Worm (Caenorhabditis elegans) whole organism, L2 larva: Measurements from ENCODE around the gene gtf-2H2C.
A peak's percentile ranks its signal among the peaks of the same experiment; 100 is the strongest.

Experiments
- C34F6.9 ChIP-seq: fragments of 150-350 bp; optimal IDR thresholded peaks from 2 replicates; lab custom pipeline; 2014; ENCODE audit warnings: missing biosample characterization, missing genetic modification characterization
- F13H6.1 ChIP-seq: sonication (generic microtip); optimal IDR thresholded peaks from 2 replicates; lab custom pipeline; 2016; ENCODE audit warnings: missing genetic modification characterization, missing compliant biosample characterization
- R02D3.7 ChIP-seq: fragments of 150-350 bp; optimal IDR thresholded peaks from 2 replicates; lab custom pipeline; 2014; ENCODE audit warnings: missing biosample characterization, missing genetic modification characterization
- Y55F3AM.14 ChIP-seq: fragments of 200-800 bp; sonication (Bioruptor generic); optimal IDR thresholded peaks from 2 replicates; lab custom pipeline; 2018; ENCODE audit warnings: mild to moderate bottlenecking, missing genetic modification characterization, missing compliant biosample characterization
- ZK546.5 ChIP-seq: sonication (generic microtip); optimal IDR thresholded peaks from 2 replicates; lab custom pipeline; 2017; ENCODE audit warnings: missing biosample characterization, missing genetic modification characterization
- alr-1 ChIP-seq: fragments of 150-350 bp; optimal IDR thresholded peaks from 2 replicates; lab custom pipeline; 2014; ENCODE audit warnings: missing biosample characterization, missing genetic modification characterization
- aly-2 ChIP-seq: fragments of 150-350 bp; optimal IDR thresholded peaks from 2 replicates; lab custom pipeline; 2014; ENCODE audit warnings: missing biosample characterization, missing genetic modification characterization
- ama-1 ChIP-seq: fragments of 150-350 bp; optimal IDR thresholded peaks from 2 replicates; lab custom pipeline; 2018; ENCODE audit warnings: inconsistent platforms
- blmp-1 ChIP-seq: sonication (generic microtip); optimal IDR thresholded peaks from 2 replicates; lab custom pipeline; 2017; ENCODE audit warnings: missing genetic modification characterization, mild to moderate bottlenecking, missing compliant biosample characterization, antibody characterized with exemption, moderate library complexity; ENCODE audit not compliant: insufficient read depth
- ceh-16 ChIP-seq: fragments of 150-350 bp; optimal IDR thresholded peaks from 2 replicates; lab custom pipeline; 2014; ENCODE audit warnings: missing biosample characterization, missing genetic modification characterization
- ceh-82 ChIP-seq: fragments of 150-350 bp; optimal IDR thresholded peaks from 2 replicates; lab custom pipeline; 2014; ENCODE audit warnings: missing biosample characterization, missing genetic modification characterization
- crh-2 ChIP-seq: sonication (generic microtip); optimal IDR thresholded peaks from 2 replicates; lab custom pipeline; 2017; ENCODE audit warnings: missing biosample characterization, missing genetic modification characterization
- dmd-4 ChIP-seq: sonication (generic microtip); optimal IDR thresholded peaks from 2 replicates; lab custom pipeline; 2017; ENCODE audit warnings: missing biosample characterization, missing genetic modification characterization
- egl-27 ChIP-seq: sonication (generic microtip); optimal IDR thresholded peaks from 3 replicates; lab custom pipeline; 2017; ENCODE audit warnings: missing biosample characterization, missing genetic modification reagents, missing genetic modification characterization
- elt-1 ChIP-seq: fragments of 150-350 bp; optimal IDR thresholded peaks from 2 replicates; lab custom pipeline; 2014; ENCODE audit warnings: missing biosample characterization, missing genetic modification characterization
- elt-3 ChIP-seq: sonication (generic microtip); optimal IDR thresholded peaks from 2 replicates; lab custom pipeline; 2017; ENCODE audit warnings: missing biosample characterization, missing genetic modification characterization
- fos-1 ChIP-seq: fragments of 150-350 bp; optimal IDR thresholded peaks from 2 replicates; lab custom pipeline; 2014; ENCODE audit warnings: missing biosample characterization, missing genetic modification characterization
- gmeb-1 ChIP-seq: fragments of 150-350 bp; optimal IDR thresholded peaks from 2 replicates; lab custom pipeline; 2014; ENCODE audit warnings: missing biosample characterization, missing genetic modification characterization
- lin-11 ChIP-seq: fragments of 150-350 bp; sonication (generic microtip); optimal IDR thresholded peaks from 2 replicates; lab custom pipeline; 2014; ENCODE audit warnings: missing biosample characterization, missing genetic modification characterization, inconsistent platforms, mixed read lengths
- lin-13 ChIP-seq: fragments of 150-350 bp; optimal IDR thresholded peaks from 2 replicates; lab custom pipeline; 2014; ENCODE audit warnings: missing biosample characterization, missing genetic modification reagents, missing genetic modification characterization
- lin-39 ChIP-seq: fragments of 150-350 bp; optimal IDR thresholded peaks from 2 replicates; lab custom pipeline; 2014; ENCODE audit warnings: missing biosample characterization, missing genetic modification reagents, missing genetic modification characterization
- lsy-2 ChIP-seq, 2 experiments: fragments of 150-350 bp in 1 of 2; sonication (generic microtip) in 1 of 2; optimal IDR thresholded peaks; 2 replicates each; lab custom pipeline; 2014 to 2017; ENCODE audit warnings: missing biosample characterization in 2 of 2, missing genetic modification characterization in 2 of 2
- mab-5 ChIP-seq: fragments of 150-350 bp; optimal IDR thresholded peaks from 2 replicates; lab custom pipeline; 2014; ENCODE audit warnings: missing biosample characterization, missing genetic modification characterization
- mbf-1 ChIP-seq: sonication (generic microtip); optimal IDR thresholded peaks from 2 replicates; lab custom pipeline; 2017; ENCODE audit warnings: missing biosample characterization, missing genetic modification characterization
- mdl-1 ChIP-seq, 2 experiments: fragments of 150-350 bp in 1 of 2; sonication (generic microtip) in 1 of 2; optimal IDR thresholded peaks; 2 replicates each; lab custom pipeline; 2017; ENCODE audit warnings: missing biosample characterization in 2 of 2, missing genetic modification characterization in 2 of 2
- nhr-10 ChIP-seq: sonication (generic microtip); optimal IDR thresholded peaks from 2 replicates; lab custom pipeline; 2017; ENCODE audit warnings: missing biosample characterization, missing genetic modification characterization
- nhr-11 ChIP-seq: fragments of 150-350 bp; optimal IDR thresholded peaks from 2 replicates; lab custom pipeline; 2014; ENCODE audit warnings: missing biosample characterization, missing genetic modification characterization
- nhr-12 ChIP-seq: fragments of 150-350 bp; optimal IDR thresholded peaks from 2 replicates; lab custom pipeline; 2014; ENCODE audit warnings: missing biosample characterization, missing genetic modification characterization
- nhr-129 ChIP-seq: fragments of 150-350 bp; optimal IDR thresholded peaks from 2 replicates; lab custom pipeline; 2014; ENCODE audit warnings: missing biosample characterization, missing genetic modification characterization
- nhr-21 ChIP-seq: fragments of 150-350 bp; optimal IDR thresholded peaks from 2 replicates; lab custom pipeline; 2014; ENCODE audit warnings: missing biosample characterization, missing genetic modification characterization
- nhr-23 ChIP-seq: fragments of 150-350 bp; optimal IDR thresholded peaks from 2 replicates; lab custom pipeline; 2014; ENCODE audit warnings: missing biosample characterization, missing genetic modification reagents, missing genetic modification characterization
- nhr-237 ChIP-seq: fragments of 150-350 bp; optimal IDR thresholded peaks from 2 replicates; lab custom pipeline; 2014; ENCODE audit warnings: missing biosample characterization, missing genetic modification characterization
- nhr-25 ChIP-seq: fragments of 150-350 bp; sonication (generic microtip); optimal IDR thresholded peaks from 3 replicates; lab custom pipeline; 2014; ENCODE audit warnings: missing biosample characterization, missing genetic modification characterization
- nhr-6 ChIP-seq: fragments of 150-350 bp; optimal IDR thresholded peaks from 2 replicates; lab custom pipeline; 2014; ENCODE audit warnings: missing biosample characterization, missing genetic modification characterization
- nhr-77 ChIP-seq: fragments of 150-350 bp; optimal IDR thresholded peaks from 2 replicates; lab custom pipeline; 2014; ENCODE audit warnings: missing biosample characterization, missing genetic modification characterization
- peb-1 ChIP-seq: fragments of 150-350 bp; optimal IDR thresholded peaks from 2 replicates; lab custom pipeline; 2014; ENCODE audit warnings: missing biosample characterization, missing genetic modification characterization
- sem-4 ChIP-seq: fragments of 150-350 bp; optimal IDR thresholded peaks from 2 replicates; lab custom pipeline; 2014; ENCODE audit warnings: missing biosample characterization, missing genetic modification reagents, missing genetic modification characterization
- skn-1 ChIP-seq: sonication (generic microtip); optimal IDR thresholded peaks from 2 replicates; lab custom pipeline; 2017; ENCODE audit warnings: missing biosample characterization, missing genetic modification characterization
- sma-3 ChIP-seq: sonication (generic microtip); optimal IDR thresholded peaks from 2 replicates; lab custom pipeline; 2016; ENCODE audit warnings: missing genetic modification reagents, missing genetic modification characterization, missing compliant biosample characterization
- sma-9 ChIP-seq, 2 experiments: fragments of 150-350 bp in 1 of 2; sonication (generic microtip) in 1 of 2; optimal IDR thresholded peaks; 2 replicates each; lab custom pipeline; 2014 to 2016; ENCODE audit warnings: missing genetic modification characterization in 2 of 2, mild to moderate bottlenecking in 1 of 2, missing biosample characterization in 1 of 2, missing compliant biosample characterization in 1 of 2, missing genetic modification reagents in 1 of 2, moderate library complexity in 1 of 2
- snpc-4 ChIP-seq: fragments of 150-350 bp; optimal IDR thresholded peaks from 2 replicates; lab custom pipeline; 2014; ENCODE audit warnings: missing biosample characterization, missing genetic modification characterization
- unc-39 ChIP-seq: fragments of 150-350 bp; optimal IDR thresholded peaks from 2 replicates; lab custom pipeline; 2014; ENCODE audit warnings: missing biosample characterization, missing genetic modification characterization
- unc-55 ChIP-seq: fragments of 150-350 bp; sonication (generic microtip); optimal IDR thresholded peaks from 3 replicates; lab custom pipeline; 2014; ENCODE audit warnings: missing biosample characterization, missing genetic modification reagents, missing genetic modification characterization
- unc-62 ChIP-seq: fragments of 150-350 bp; optimal IDR thresholded peaks from 2 replicates; lab custom pipeline; 2014; ENCODE audit warnings: missing biosample characterization, missing genetic modification reagents, missing genetic modification characterization
- zag-1 ChIP-seq: fragments of 150-350 bp; optimal IDR thresholded peaks from 2 replicates; lab custom pipeline; 2014; ENCODE audit warnings: missing biosample characterization, missing genetic modification characterization
- ztf-1 ChIP-seq: fragments of 200-800 bp; sonication (Bioruptor generic); conservative IDR thresholded peaks from 2 replicates; pipeline ENCODE4 v1.3.6; 2022; ENCODE audit warnings: missing genetic modification characterization, missing compliant biosample characterization
- ztf-11 ChIP-seq: sonication (generic microtip); optimal IDR thresholded peaks from 2 replicates; lab custom pipeline; 2017; ENCODE audit warnings: missing biosample characterization, missing genetic modification characterization
- ztf-4 ChIP-seq: fragments of 150-350 bp; optimal IDR thresholded peaks from 2 replicates; lab custom pipeline; 2014; ENCODE audit warnings: missing biosample characterization, missing genetic modification characterization

Gene gtf-2H2C

DNA sequence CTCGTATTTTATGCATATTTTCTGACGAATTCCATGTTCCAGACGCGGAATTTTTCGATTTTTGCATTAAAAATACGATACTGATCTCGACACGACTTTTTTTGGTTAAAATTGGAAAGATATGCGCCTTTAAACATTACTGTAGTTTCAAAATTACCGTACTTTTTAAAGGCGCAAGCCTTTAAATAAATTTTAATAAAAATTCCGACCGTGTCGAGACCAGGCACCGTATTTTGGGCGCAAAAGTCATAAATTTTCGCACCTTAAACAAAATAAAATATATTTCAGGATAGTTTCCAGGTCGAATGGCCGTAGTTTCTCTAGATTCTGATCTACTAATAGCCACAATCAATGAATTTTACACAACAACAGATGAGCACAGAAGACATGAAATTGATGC is 21.3 kb downstream of the gtf-2H2C start, which contains the start of gene T16G12.6:
Gene T16G12.6 (plus strand): TSS at position 301 of the 400 bp plus-strand sequence.
- TF ChIP-seq nhr-10 (tag; lab: Kevin White, UChicago) (no peak), blmp-1 (tag; lab: Kevin White, UChicago) (no peak), nhr-77 (tag; lab: Kevin White, UChicago) (no peak)

DNA sequence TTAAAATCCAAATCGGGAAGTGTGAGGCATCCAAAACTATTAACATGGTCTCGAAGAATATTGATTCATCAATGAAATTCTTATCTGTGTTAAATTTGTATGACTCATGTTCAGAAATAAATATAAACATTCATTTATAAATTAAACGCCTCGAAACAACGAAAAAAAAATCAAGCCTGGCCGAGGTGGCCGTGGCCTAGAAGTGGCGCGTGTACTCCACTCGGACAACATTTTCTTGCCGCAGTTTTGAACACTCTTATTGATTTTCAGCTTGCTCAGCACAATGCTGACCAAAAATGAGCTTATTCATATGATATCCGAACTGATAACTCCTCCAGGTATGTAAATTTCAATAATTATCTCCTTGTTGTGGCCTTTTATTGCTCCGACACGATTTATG is 26.4 kb downstream of the gtf-2H2C start, which contains the start of gene ekl-6:
Gene ekl-6 (plus strand): TSS at position 265 of the 400 bp plus-strand sequence.
- TF ChIP-seq Y55F3AM.14: no peak
- no peak for TF ChIP-seq elt-1 (tag; lab: Kevin White, UChicago)
- TF ChIP-seq mdl-1 (tag; optimal IDR thresholded peaks at IDR 0.05; lab: Kevin White, UChicago): no peak
- TF ChIP-seq ztf-4 (tag; lab: Kevin White, UChicago): no peak
- peak; percentile 21 for TF ChIP-seq fos-1 (tag; lab: Kevin White, UChicago)
- TF ChIP-seq unc-55 (GFP tag; lab: Kevin White, UChicago): peak; percentile 54
- no peak for TF ChIP-seq zag-1 (tag; lab: Kevin White, UChicago)
- TF ChIP-seq blmp-1 (tag; lab: Kevin White, UChicago): no peak
- TF ChIP-seq nhr-23 (tag; lab: Kevin White, UChicago): no peak
- no peak for TF ChIP-seq nhr-237
- no peak for TF ChIP-seq nhr-21 (tag; lab: Kevin White, UChicago)
- no peak for TF ChIP-seq ceh-16 (tag; lab: Kevin White, UChicago)
- no peak for TF ChIP-seq unc-39 (tag; lab: Kevin White, UChicago)
- no peak for TF ChIP-seq ztf-1 (GFP tag; lab: Robert Waterston, UW)
- peak; percentile 58 for TF ChIP-seq F13H6.1
- no peak for TF ChIP-seq ZK546.5
- TF ChIP-seq aly-2 (tag; lab: Kevin White, UChicago): no peak
- peak; percentile 4 for TF ChIP-seq crh-2
- no peak for TF ChIP-seq nhr-129
- TF ChIP-seq sem-4 (tag; lab: Kevin White, UChicago): no peak
- TF ChIP-seq nhr-10 (tag; lab: Kevin White, UChicago): no peak
- no peak for TF ChIP-seq R02D3.7 (tag; lab: Kevin White, UChicago)
- TF ChIP-seq nhr-12 (tag; lab: Kevin White, UChicago): no peak
- no peak for TF ChIP-seq nhr-6 (tag; lab: Kevin White, UChicago)
- TF ChIP-seq C34F6.9: peak; percentile 73
- no peak for TF ChIP-seq mab-5
- TF ChIP-seq unc-62 (GFP tag; lab: Kevin White, UChicago): no peak
- TF ChIP-seq peb-1 (tag; lab: Kevin White, UChicago): no peak
- no peak for TF ChIP-seq egl-27 (tag; lab: Kevin White, UChicago)
- no peak for TF ChIP-seq ama-1 (lab: Kevin White, UChicago)
- TF ChIP-seq lsy-2 (tag; optimal IDR thresholded peaks at IDR 0.05; lab: Kevin White, UChicago): peak in 1 of 2 experiments; percentile 47
- TF ChIP-seq lin-39 (tag; lab: Kevin White, UChicago): no peak
- TF ChIP-seq skn-1 (tag; lab: Kevin White, UChicago): no peak
- peak; percentile 63 for TF ChIP-seq sma-3
- no peak for TF ChIP-seq snpc-4 (tag; lab: Kevin White, UChicago)
- peak; percentile 68 for TF ChIP-seq sma-9 (GFP tag; optimal IDR thresholded peaks at IDR 0.05; lab: Kevin White, UChicago)
- no peak for TF ChIP-seq sma-9 (tag; optimal IDR thresholded peaks at IDR 0.05; lab: Kevin White, UChicago)
- TF ChIP-seq nhr-11: no peak
- peak; percentile 51 for TF ChIP-seq gmeb-1 (tag; lab: Kevin White, UChicago)
- no peak for TF ChIP-seq mbf-1 (tag; lab: Kevin White, UChicago)
- no peak for TF ChIP-seq elt-3
- no peak for TF ChIP-seq alr-1
- no peak for TF ChIP-seq ztf-11
- TF ChIP-seq dmd-4 (tag; lab: Kevin White, UChicago): no peak
- TF ChIP-seq nhr-25 (tag; lab: Kevin White, UChicago): no peak
- no peak for TF ChIP-seq ceh-82
- no peak for TF ChIP-seq nhr-77 (tag; lab: Kevin White, UChicago)
- no peak for TF ChIP-seq lin-13 (GFP tag; lab: Kevin White, UChicago)
- no peak for TF ChIP-seq lin-11 (tag; lab: Kevin White, UChicago)
